Worm (Caenorhabditis elegans) whole organism, L2 larva: ENCODE data around the gene W04D2.4.

Source experiments
- C34F6.9 ChIP-seq: fragments of 150-350 bp; optimal IDR thresholded peaks from 2 replicates; lab custom pipeline; 2014; ENCODE audit warnings: missing biosample characterization, missing genetic modification characterization
- F13H6.1 ChIP-seq: sonication (generic microtip); optimal IDR thresholded peaks from 2 replicates; lab custom pipeline; 2016; ENCODE audit warnings: missing genetic modification characterization, missing compliant biosample characterization
- R02D3.7 ChIP-seq: fragments of 150-350 bp; optimal IDR thresholded peaks from 2 replicates; lab custom pipeline; 2014; ENCODE audit warnings: missing biosample characterization, missing genetic modification characterization
- Y55F3AM.14 ChIP-seq: fragments of 200-800 bp; sonication (Bioruptor generic); optimal IDR thresholded peaks from 2 replicates; lab custom pipeline; 2018; ENCODE audit warnings: mild to moderate bottlenecking, missing genetic modification characterization, missing compliant biosample characterization
- ZK546.5 ChIP-seq: sonication (generic microtip); optimal IDR thresholded peaks from 2 replicates; lab custom pipeline; 2017; ENCODE audit warnings: missing biosample characterization, missing genetic modification characterization
- alr-1 ChIP-seq: fragments of 150-350 bp; optimal IDR thresholded peaks from 2 replicates; lab custom pipeline; 2014; ENCODE audit warnings: missing biosample characterization, missing genetic modification characterization
- aly-2 ChIP-seq: fragments of 150-350 bp; optimal IDR thresholded peaks from 2 replicates; lab custom pipeline; 2014; ENCODE audit warnings: missing biosample characterization, missing genetic modification characterization
- ama-1 ChIP-seq: fragments of 150-350 bp; optimal IDR thresholded peaks from 2 replicates; lab custom pipeline; 2018; ENCODE audit warnings: inconsistent platforms
- blmp-1 ChIP-seq: sonication (generic microtip); optimal IDR thresholded peaks from 2 replicates; lab custom pipeline; 2017; ENCODE audit warnings: missing genetic modification characterization, mild to moderate bottlenecking, missing compliant biosample characterization, antibody characterized with exemption, moderate library complexity; ENCODE audit not compliant: insufficient read depth
- ceh-16 ChIP-seq: fragments of 150-350 bp; optimal IDR thresholded peaks from 2 replicates; lab custom pipeline; 2014; ENCODE audit warnings: missing biosample characterization, missing genetic modification characterization
- ceh-82 ChIP-seq: fragments of 150-350 bp; optimal IDR thresholded peaks from 2 replicates; lab custom pipeline; 2014; ENCODE audit warnings: missing biosample characterization, missing genetic modification characterization
- crh-2 ChIP-seq: sonication (generic microtip); optimal IDR thresholded peaks from 2 replicates; lab custom pipeline; 2017; ENCODE audit warnings: missing biosample characterization, missing genetic modification characterization
- elt-1 ChIP-seq: fragments of 150-350 bp; optimal IDR thresholded peaks from 2 replicates; lab custom pipeline; 2014; ENCODE audit warnings: missing biosample characterization, missing genetic modification characterization
- fos-1 ChIP-seq: fragments of 150-350 bp; optimal IDR thresholded peaks from 2 replicates; lab custom pipeline; 2014; ENCODE audit warnings: missing biosample characterization, missing genetic modification characterization
- gmeb-1 ChIP-seq: fragments of 150-350 bp; optimal IDR thresholded peaks from 2 replicates; lab custom pipeline; 2014; ENCODE audit warnings: missing biosample characterization, missing genetic modification characterization
- lin-11 ChIP-seq: fragments of 150-350 bp; sonication (generic microtip); optimal IDR thresholded peaks from 2 replicates; lab custom pipeline; 2014; ENCODE audit warnings: missing biosample characterization, missing genetic modification characterization, inconsistent platforms, mixed read lengths
- lin-13 ChIP-seq: fragments of 150-350 bp; optimal IDR thresholded peaks from 2 replicates; lab custom pipeline; 2014; ENCODE audit warnings: missing biosample characterization, missing genetic modification reagents, missing genetic modification characterization
- lin-39 ChIP-seq: fragments of 150-350 bp; optimal IDR thresholded peaks from 2 replicates; lab custom pipeline; 2014; ENCODE audit warnings: missing biosample characterization, missing genetic modification reagents, missing genetic modification characterization
- lsy-2 ChIP-seq, 2 experiments: fragments of 150-350 bp in 1 of 2; sonication (generic microtip) in 1 of 2; optimal IDR thresholded peaks; 2 replicates each; lab custom pipeline; 2014 to 2017; ENCODE audit warnings: missing biosample characterization in 2 of 2, missing genetic modification characterization in 2 of 2
- mab-5 ChIP-seq: fragments of 150-350 bp; optimal IDR thresholded peaks from 2 replicates; lab custom pipeline; 2014; ENCODE audit warnings: missing biosample characterization, missing genetic modification characterization
- mdl-1 ChIP-seq, 2 experiments: fragments of 150-350 bp in 1 of 2; sonication (generic microtip) in 1 of 2; optimal IDR thresholded peaks; 2 replicates each; lab custom pipeline; 2017; ENCODE audit warnings: missing biosample characterization in 2 of 2, missing genetic modification characterization in 2 of 2
- nhr-10 ChIP-seq: sonication (generic microtip); optimal IDR thresholded peaks from 2 replicates; lab custom pipeline; 2017; ENCODE audit warnings: missing biosample characterization, missing genetic modification characterization
- nhr-129 ChIP-seq: fragments of 150-350 bp; optimal IDR thresholded peaks from 2 replicates; lab custom pipeline; 2014; ENCODE audit warnings: missing biosample characterization, missing genetic modification characterization
- nhr-21 ChIP-seq: fragments of 150-350 bp; optimal IDR thresholded peaks from 2 replicates; lab custom pipeline; 2014; ENCODE audit warnings: missing biosample characterization, missing genetic modification characterization
- nhr-23 ChIP-seq: fragments of 150-350 bp; optimal IDR thresholded peaks from 2 replicates; lab custom pipeline; 2014; ENCODE audit warnings: missing biosample characterization, missing genetic modification reagents, missing genetic modification characterization
- nhr-237 ChIP-seq: fragments of 150-350 bp; optimal IDR thresholded peaks from 2 replicates; lab custom pipeline; 2014; ENCODE audit warnings: missing biosample characterization, missing genetic modification characterization
- peb-1 ChIP-seq: fragments of 150-350 bp; optimal IDR thresholded peaks from 2 replicates; lab custom pipeline; 2014; ENCODE audit warnings: missing biosample characterization, missing genetic modification characterization
- skn-1 ChIP-seq: sonication (generic microtip); optimal IDR thresholded peaks from 2 replicates; lab custom pipeline; 2017; ENCODE audit warnings: missing biosample characterization, missing genetic modification characterization
- sma-9 ChIP-seq, 2 experiments: fragments of 150-350 bp in 1 of 2; sonication (generic microtip) in 1 of 2; optimal IDR thresholded peaks; 2 replicates each; lab custom pipeline; 2014 to 2016; ENCODE audit warnings: missing genetic modification characterization in 2 of 2, mild to moderate bottlenecking in 1 of 2, missing biosample characterization in 1 of 2, missing compliant biosample characterization in 1 of 2, missing genetic modification reagents in 1 of 2, moderate library complexity in 1 of 2
- unc-39 ChIP-seq: fragments of 150-350 bp; optimal IDR thresholded peaks from 2 replicates; lab custom pipeline; 2014; ENCODE audit warnings: missing biosample characterization, missing genetic modification characterization
- unc-55 ChIP-seq: fragments of 150-350 bp; sonication (generic microtip); optimal IDR thresholded peaks from 3 replicates; lab custom pipeline; 2014; ENCODE audit warnings: missing biosample characterization, missing genetic modification reagents, missing genetic modification characterization
- unc-62 ChIP-seq: fragments of 150-350 bp; optimal IDR thresholded peaks from 2 replicates; lab custom pipeline; 2014; ENCODE audit warnings: missing biosample characterization, missing genetic modification reagents, missing genetic modification characterization
- zag-1 ChIP-seq: fragments of 150-350 bp; optimal IDR thresholded peaks from 2 replicates; lab custom pipeline; 2014; ENCODE audit warnings: missing biosample characterization, missing genetic modification characterization
- ztf-1 ChIP-seq: fragments of 200-800 bp; sonication (Bioruptor generic); conservative IDR thresholded peaks from 2 replicates; pipeline ENCODE4 v1.3.6; 2022; ENCODE audit warnings: missing genetic modification characterization, missing compliant biosample characterization

The W04D2.4 gene

DNA sequence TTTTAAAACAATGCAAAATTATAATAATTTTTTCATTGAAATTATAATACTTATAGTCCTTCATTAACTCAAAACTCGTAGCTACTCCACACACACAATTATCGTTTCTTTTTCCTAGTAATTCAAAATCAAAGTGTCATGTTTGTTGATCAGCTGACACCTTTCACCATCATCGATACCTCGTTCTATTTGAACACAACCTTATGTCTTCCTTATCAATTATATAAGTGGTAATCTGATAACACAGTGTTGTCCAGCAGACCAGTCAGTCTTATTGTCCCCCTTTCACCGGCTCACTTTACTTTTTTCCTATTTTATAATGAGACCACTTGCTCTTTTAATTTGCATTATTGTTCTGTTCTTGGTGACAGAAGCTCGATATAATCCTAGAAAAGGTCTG, 15.2 kb upstream of the W04D2.4 start, which contains the start of the genes T28H10.2 and lgmn-1:
Gene T28H10.2, minus strand, starts transcription at position 177 of the 400 bp plus-strand sequence.
Gene lgmn-1, plus strand, starts transcription at position 284 of the 400 bp plus-strand sequence.
- TF ChIP-seq crh-2 (tag; lab: Kevin White, UChicago): peak; percentile 23
- no peak for TF ChIP-seq unc-62
- TF ChIP-seq nhr-129: peak; percentile 14
- TF ChIP-seq sma-9 (GFP tag; optimal IDR thresholded peaks at IDR 0.05; lab: Kevin White, UChicago): peak; percentile 53
- TF ChIP-seq sma-9 (tag; optimal IDR thresholded peaks at IDR 0.05; lab: Kevin White, UChicago): no peak
- TF ChIP-seq fos-1 (tag; lab: Kevin White, UChicago): peak; percentile 69
- peak; percentile 46 for TF ChIP-seq skn-1 (tag; lab: Kevin White, UChicago)
- TF ChIP-seq gmeb-1: peak; percentile 52
- TF ChIP-seq alr-1 (tag; lab: Kevin White, UChicago): no peak
- no peak for TF ChIP-seq peb-1
- no peak for TF ChIP-seq nhr-10 (tag; lab: Kevin White, UChicago)
- no peak for TF ChIP-seq unc-39 (tag; lab: Kevin White, UChicago)

DNA sequence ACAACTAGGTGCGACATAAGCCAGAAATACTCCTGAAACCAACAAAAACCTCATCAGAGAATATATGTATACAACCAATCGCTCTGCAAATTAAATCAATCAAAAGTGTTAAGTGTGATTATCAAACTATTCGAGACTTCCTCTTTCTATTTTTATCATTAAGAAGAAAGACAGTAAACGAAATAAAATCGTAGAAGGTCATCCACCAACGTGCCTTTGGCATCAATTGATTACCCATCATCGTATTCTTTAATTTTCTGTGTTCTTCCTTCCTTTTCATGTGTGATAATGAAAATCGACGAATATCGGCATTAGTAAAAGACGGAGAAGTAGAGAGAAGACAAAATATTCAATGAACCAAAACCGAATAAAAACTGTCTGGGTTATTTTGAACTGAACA, 14.4 kb upstream of the W04D2.4 start:
- peak; percentile 9 for TF ChIP-seq fos-1 (tag; lab: Kevin White, UChicago)
- TF ChIP-seq F13H6.1 (tag; lab: Kevin White, UChicago): no peak
- peak; percentile 56 for TF ChIP-seq sma-9 (GFP tag; optimal IDR thresholded peaks at IDR 0.05; lab: Kevin White, UChicago)
- TF ChIP-seq sma-9 (tag; optimal IDR thresholded peaks at IDR 0.05; lab: Kevin White, UChicago): no peak

DNA sequence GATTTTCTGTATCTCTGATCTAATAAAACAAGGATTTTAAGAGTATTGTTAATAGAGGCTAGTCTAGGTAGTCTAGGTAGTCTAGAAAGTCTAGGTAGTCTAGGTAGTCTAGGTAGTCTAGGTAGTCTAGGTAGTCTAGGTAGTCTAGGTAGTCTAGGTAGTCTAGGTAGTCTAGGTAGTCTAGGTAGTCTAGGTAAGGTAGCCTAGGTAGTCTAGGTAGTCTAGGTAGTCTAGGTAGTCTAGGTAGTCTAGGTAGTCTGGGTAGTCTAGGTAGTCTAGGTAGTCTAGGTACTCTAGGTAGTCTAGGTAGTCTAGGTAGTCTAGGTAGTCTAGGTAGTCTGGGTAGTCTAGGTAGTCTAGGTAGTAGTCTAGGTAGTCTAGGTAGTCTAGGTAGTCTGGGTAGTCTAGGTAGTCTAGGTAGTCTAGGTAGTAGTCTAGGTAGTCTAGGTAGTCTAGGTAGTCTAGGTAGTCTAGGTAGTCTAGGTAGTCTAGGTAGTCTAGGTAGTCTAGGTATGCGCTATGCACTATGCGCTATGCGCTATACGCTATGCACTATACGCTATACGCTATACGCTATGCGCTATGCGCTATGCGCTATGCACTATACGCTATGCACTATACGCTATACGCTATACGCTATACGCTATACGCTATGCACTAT, 12.5 kb upstream of the W04D2.4 start:
- peak; percentile 12 for TF ChIP-seq Y55F3AM.14

DNA sequence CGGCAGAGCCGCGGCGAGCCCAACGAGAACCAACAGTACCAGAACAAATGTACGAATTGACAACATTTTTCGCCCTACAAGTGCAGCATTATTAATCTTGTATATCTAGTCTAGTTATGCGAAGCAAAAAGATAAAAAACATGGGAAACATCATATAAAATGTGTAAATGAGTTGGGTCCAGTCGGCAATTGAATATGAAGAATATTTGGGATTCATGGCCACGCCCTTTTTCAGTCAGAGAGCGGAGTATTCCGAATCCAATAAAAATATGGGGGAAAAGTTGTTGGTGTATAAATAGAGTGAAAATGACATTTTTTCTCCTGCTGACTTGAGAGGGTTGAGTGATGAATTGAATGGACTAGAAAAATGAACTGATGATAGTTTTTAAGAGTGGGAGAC, 8.6 kb upstream of the W04D2.4 start, which contains the start of gene nlp-46:
Gene nlp-46, minus strand, starts transcription at position 101 of the 400 bp plus-strand sequence.
- TF ChIP-seq elt-1 (tag; lab: Kevin White, UChicago) (no peak), ZK546.5 (tag; lab: Kevin White, UChicago) (no peak), ceh-16 (tag; lab: Kevin White, UChicago) (no peak)

DNA sequence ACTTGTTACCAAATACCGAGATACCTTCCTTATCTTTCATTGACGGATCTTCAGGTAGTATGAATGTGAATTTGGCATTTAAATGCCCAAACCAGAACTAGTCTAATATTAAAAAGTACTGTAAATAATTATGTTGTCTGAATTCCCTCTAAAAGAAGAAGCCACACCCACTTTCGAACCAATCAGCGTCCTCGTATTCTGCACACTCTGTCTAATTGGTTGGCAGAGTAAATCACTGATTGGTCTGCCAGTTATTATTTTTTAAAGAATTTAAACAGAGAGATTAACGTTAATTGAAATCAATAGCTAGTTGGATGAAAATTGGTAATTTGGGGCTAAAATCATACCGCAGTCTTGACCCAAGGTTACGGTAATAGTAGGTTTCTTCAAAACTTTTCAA, 8.2 kb upstream of the W04D2.4 start:
- TF ChIP-seq lin-13 (no peak), mab-5 (tag; lab: Kevin White, UChicago) (no peak), lin-39 (tag; lab: Kevin White, UChicago) (no peak), nhr-23 (tag; lab: Kevin White, UChicago) (no peak), peb-1 (no peak), skn-1 (tag; lab: Kevin White, UChicago) (no peak), R02D3.7 (tag; lab: Kevin White, UChicago) (no peak), sma-9 (GFP tag; optimal IDR thresholded peaks at IDR 0.05; lab: Kevin White, UChicago) (no peak), sma-9 (tag; optimal IDR thresholded peaks at IDR 0.05; lab: Kevin White, UChicago) (no peak)
- TF ChIP-seq, all 48 proteins: peak for 0

DNA sequence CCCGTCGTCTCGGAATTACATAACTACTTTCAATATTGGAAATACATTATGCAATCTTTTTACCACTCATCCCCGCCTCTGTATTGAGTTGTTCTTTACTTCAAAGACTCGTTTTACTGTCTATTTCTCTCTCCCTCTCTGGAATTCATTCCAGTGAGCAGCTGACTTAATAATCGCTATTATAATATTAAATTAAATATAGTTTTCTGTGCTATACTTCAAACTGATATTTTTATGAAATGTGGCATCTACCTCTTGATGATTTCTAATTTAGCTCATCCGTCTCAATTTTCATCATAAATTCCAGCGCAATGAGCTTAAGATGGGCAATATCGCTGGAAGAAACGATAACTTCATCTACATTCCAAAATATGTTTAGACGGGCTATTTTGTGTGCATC, 5.9 kb upstream of the W04D2.4 start, which contains the start of gene T28H10.1:
Gene T28H10.1, plus strand, starts transcription at position 301 of the 400 bp plus-strand sequence.
- TF ChIP-seq C34F6.9 (tag; lab: Kevin White, UChicago): no peak
- no peak for TF ChIP-seq gmeb-1
- no peak for TF ChIP-seq Y55F3AM.14
- no peak for TF ChIP-seq aly-2 (tag; lab: Kevin White, UChicago)
- TF ChIP-seq ama-1 (lab: Kevin White, UChicago): no peak
- no peak for TF ChIP-seq zag-1
- no peak for TF ChIP-seq nhr-237
- no peak for TF ChIP-seq blmp-1 (tag; lab: Kevin White, UChicago)
- TF ChIP-seq mab-5 (tag; lab: Kevin White, UChicago): no peak
- no peak for TF ChIP-seq lin-11 (tag; lab: Kevin White, UChicago)
- TF ChIP-seq lsy-2 (tag; optimal IDR thresholded peaks at IDR 0.05; lab: Kevin White, UChicago): no peak
- TF ChIP-seq, all 48 proteins: peak for 0

DNA sequence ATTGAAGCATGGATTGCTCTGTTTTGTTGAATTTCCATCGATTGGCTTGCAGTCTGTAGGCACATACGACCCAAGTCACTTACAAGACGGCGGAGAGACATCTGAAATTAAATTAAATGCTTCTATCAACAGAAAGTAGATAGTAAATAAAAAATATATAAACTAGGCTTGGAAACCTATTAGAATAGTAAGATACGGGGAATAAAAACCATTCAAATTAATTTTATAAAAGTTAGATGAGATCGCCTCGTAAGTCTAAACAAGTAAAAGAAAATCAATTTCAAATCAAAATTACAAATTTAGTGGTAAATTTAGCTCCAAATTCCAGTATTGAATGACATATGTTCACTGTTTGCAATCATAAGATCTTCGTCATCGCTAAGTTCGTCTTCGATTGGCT, 3.0 kb downstream of the W04D2.4 start, which contains the start of gene mrps-11:
Gene mrps-11, minus strand, starts transcription at position 101 of the 400 bp plus-strand sequence.
- TF ChIP-seq crh-2 (tag; lab: Kevin White, UChicago) (no peak), F13H6.1 (tag; lab: Kevin White, UChicago) (no peak), ama-1 (lab: Kevin White, UChicago) (no peak), unc-55 (GFP tag; lab: Kevin White, UChicago) (no peak), blmp-1 (tag; lab: Kevin White, UChicago) (no peak), mdl-1 (tag; optimal IDR thresholded peaks at IDR 0.05; lab: Kevin White, UChicago) (no peak), R02D3.7 (tag; lab: Kevin White, UChicago) (no peak), nhr-21 (tag; lab: Kevin White, UChicago) (no peak), skn-1 (tag; lab: Kevin White, UChicago) (no peak), ZK546.5 (tag; lab: Kevin White, UChicago) (no peak), aly-2 (tag; lab: Kevin White, UChicago) (no peak), unc-62 (no peak), ceh-82 (tag; lab: Kevin White, UChicago) (no peak), lsy-2 (tag; optimal IDR thresholded peaks at IDR 0.05; lab: Kevin White, UChicago) (no peak), nhr-23 (tag; lab: Kevin White, UChicago) (no peak), alr-1 (tag; lab: Kevin White, UChicago) (no peak), Y55F3AM.14 (no peak), ztf-1 (no peak)
